Worm (Caenorhabditis elegans) whole organism, L4/young adult: ENCODE results near the gene rab-35.

Experiments used
- W03F9.2 ChIP-seq: fragments of 150-350 bp; optimal IDR thresholded peaks from 2 replicates; lab custom pipeline; 2014; ENCODE audit warnings: missing biosample characterization, missing genetic modification characterization
- him-1 ChIP-seq: sonication (generic microtip); optimal IDR thresholded peaks from 2 replicates; lab custom pipeline; 2016; ENCODE audit warnings: missing genotype, missing genetic modification reagents, missing genetic modification characterization, missing compliant biosample characterization

ce11 chrIII:11359422-11359821 lies 48.1 kb upstream of the rab-35 start:
- TF ChIP-seq W03F9.2 (tag; lab: Kevin White, UChicago): no peak
- TF ChIP-seq him-1 (tag; lab: Kevin White, UChicago): no peak
